Worm (Caenorhabditis elegans): ENCODE data around the gene B0281.3.
A peak's percentile ranks its signal among the peaks of the same experiment; 100 is the strongest.

The B0281.3 gene

ce11 chrII:2317883-2318357 is 11.1 kb downstream of the B0281.3 start, which contains the start of the genes ZK1240.5 and ZK1240.9:
ZK1240.5 (minus strand) TSS chrII:2317933.
ZK1240.9 (plus strand) TSS chrII:2318189.
- no peak for TF ChIP-seq nhr-120 (GFP tag; IDR thresholded peaks at IDR 0.05)
- TF ChIP-seq nhr-80 (tag; optimal IDR thresholded peaks at IDR 0.05) = peak; percentile 57

ce11 chrII:2320097-2320496 is 13.3 kb downstream of the B0281.3 start, which contains the start of gene ZK1240.3:
ZK1240.3 (plus strand) TSS chrII:2320334.
- TF ChIP-seq B0336.3 (GFP tag; IDR thresholded peaks at IDR 0.05) = no peak
- TF ChIP-seq nhr-80 (tag; optimal IDR thresholded peaks at IDR 0.05) = peak; percentile 93
- no peak for TF ChIP-seq Y79H2A.3 (GFP tag; conservative IDR thresholded peaks at IDR 0.05)
- no peak for TF ChIP-seq nhr-179 (tag; optimal IDR thresholded peaks at IDR 0.05)
- TF ChIP-seq snpc-1.3 (tag; optimal IDR thresholded peaks at IDR 0.05; ENCODE audit: insufficient read depth) = no peak
- TF ChIP-seq cebp-1 (GFP tag; IDR thresholded peaks at IDR 0.05) = no peak
- no peak for TF ChIP-seq cebp-1 (tag; optimal IDR thresholded peaks at IDR 0.05)
- TF ChIP-seq mxl-1 (tag; optimal IDR thresholded peaks at IDR 0.05) = no peak
- TF ChIP-seq gei-17 (GFP tag; optimal IDR thresholded peaks at IDR 0.05) = no peak
- peak; percentile 64 for TF ChIP-seq ets-4 (GFP tag; optimal IDR thresholded peaks at IDR 0.05)
- TF ChIP-seq sptf-2 (GFP tag; optimal IDR thresholded peaks at IDR 0.05) = no peak
- peak; percentile 50 for TF ChIP-seq dox-1 (GFP tag; IDR thresholded peaks at IDR 0.05)

- TF ChIP-seq ets-4 (GFP tag; optimal IDR thresholded peaks at IDR 0.05) = peak; percentile 58
- peak; percentile 85 for TF ChIP-seq nhr-80 (tag; optimal IDR thresholded peaks at IDR 0.05)
- TF ChIP-seq nfya-1 (tag; optimal IDR thresholded peaks at IDR 0.05; ENCODE audit: borderline replicate concordance, insufficient read depth) = no peak
- no peak for TF ChIP-seq snpc-3.4 (tag; optimal IDR thresholded peaks at IDR 0.05)
These were observed 16.1 kb downstream of the B0281.3 start, which contains the start of the genes ZK1240.6 and ZK1240.2 for ce11 chrII:2322857-2323518. ZK1240.6 (minus strand) TSS chrII:2322907. ZK1240.2 (plus strand) TSS chrII:2323376.

- TF ChIP-seq unc-62 (GFP tag; optimal IDR thresholded peaks at IDR 0.05) (no peak), unc-130 (GFP tag; optimal IDR thresholded peaks at IDR 0.05) (no peak), T26A5.8 (tag; optimal IDR thresholded peaks at IDR 0.05) (no peak), sptf-2 (GFP tag; optimal IDR thresholded peaks at IDR 0.05) (no peak), hmg-1.2 (GFP tag; IDR thresholded peaks at IDR 0.05) (no peak), dpl-1 (GFP tag; optimal IDR thresholded peaks at IDR 0.05) (no peak), B0336.3 (GFP tag; IDR thresholded peaks at IDR 0.05) (no peak), somi-1 (GFP tag; optimal IDR thresholded peaks at IDR 0.05) (no peak), rpc-1 (optimal IDR thresholded peaks at IDR 0.05) (no peak), rpc-1 (tag; optimal IDR thresholded peaks at IDR 0.05) (no peak), lin-54 (GFP tag; optimal IDR thresholded peaks at IDR 0.05) (no peak), D2030.7 (GFP tag; IDR thresholded peaks at IDR 0.05) (no peak)
These were observed 18.1 kb downstream of the B0281.3 start, which contains the start of gene ZK1240.11 for ce11 chrII:2324956-2325355. ZK1240.11 (plus strand) TSS chrII:2325256.

- no peak for TF ChIP-seq dpl-1 (GFP tag; optimal IDR thresholded peaks at IDR 0.05)
- no peak for TF ChIP-seq pha-4 (tag; optimal IDR thresholded peaks at IDR 0.05)
- no peak for TF ChIP-seq egl-44 (GFP tag; IDR thresholded peaks at IDR 0.05)
- no peak for TF ChIP-seq nhr-179 (tag; optimal IDR thresholded peaks at IDR 0.05)
- no peak for TF ChIP-seq C17E4.6 (GFP tag; IDR thresholded peaks at IDR 0.05)
- no peak for TF ChIP-seq cebp-1 (GFP tag; IDR thresholded peaks at IDR 0.05)
- no peak for TF ChIP-seq cebp-1 (tag; optimal IDR thresholded peaks at IDR 0.05)
- no peak for TF ChIP-seq him-1 (tag; optimal IDR thresholded peaks at IDR 0.05)
- TF ChIP-seq dpff-1 (tag; optimal IDR thresholded peaks at IDR 0.05) = no peak
- no peak for TF ChIP-seq ztf-26 (tag; optimal IDR thresholded peaks at IDR 0.05)
- TF ChIP-seq ceh-40 (GFP tag; IDR thresholded peaks at IDR 0.05) = no peak
- no peak for TF ChIP-seq efl-1 (GFP tag; optimal IDR thresholded peaks at IDR 0.05)
- TF ChIP-seq C06A6.2 (GFP tag; conservative IDR thresholded peaks at IDR 0.05) = no peak
- TF ChIP-seq D2030.7 (GFP tag; IDR thresholded peaks at IDR 0.05) = no peak
- no peak for TF ChIP-seq ccch-3 (GFP tag; optimal IDR thresholded peaks at IDR 0.05)
- no peak for TF ChIP-seq hlh-26 (GFP tag; conservative IDR thresholded peaks at IDR 0.05)
These were observed 22.2 kb downstream of the B0281.3 start, which contains the start of the genes ZK1240.8 and ZK1240.1 for ce11 chrII:2328963-2329442. ZK1240.8 (minus strand) TSS chrII:2329063. ZK1240.1 (plus strand) TSS chrII:2329392.

All from whole organism, young adult.